Fruit fly (Drosophila melanogaster) whole organism, embryonic: ENCODE results near the gene Vha16-3.

Source experiments
- CG14710 ChIP-seq: fragments of 200-800 bp; sonication (Bioruptor generic); optimal IDR thresholded peaks from 3 replicates; lab custom pipeline; 2019; ENCODE audit warnings: missing biosample characterization, mild to moderate bottlenecking, missing genetic modification characterization, moderate library complexity
- CG4707 ChIP-seq: fragments of 200-800 bp; sonication (Bioruptor generic); optimal IDR thresholded peaks from 2 replicates; lab custom pipeline; 2018; ENCODE audit warnings: missing biosample characterization, mild to moderate bottlenecking, missing genetic modification characterization, moderate library complexity
- CG7839 ChIP-seq: fragments of 200-800 bp; sonication (Bioruptor generic); optimal IDR thresholded peaks from 3 replicates; lab custom pipeline; 2018; ENCODE audit warnings: missing biosample characterization, mild to moderate bottlenecking, missing genetic modification characterization, moderate library complexity
- CG7987 ChIP-seq: fragments of 200-800 bp; sonication (Bioruptor generic); optimal IDR thresholded peaks from 2 replicates; lab custom pipeline; 2018; ENCODE audit warnings: missing biosample characterization, mild to moderate bottlenecking, missing genetic modification characterization, moderate library complexity
- D19A ChIP-seq: fragments of 200-800 bp; optimal IDR thresholded peaks from 3 replicates; lab custom pipeline; 2019; ENCODE audit warnings: missing biosample characterization, mild to moderate bottlenecking, missing genetic modification characterization, moderate library complexity
- Fer1 ChIP-seq: fragments of 200-800 bp; sonication (Bioruptor generic); optimal IDR thresholded peaks from 2 replicates; lab custom pipeline; 2017; ENCODE audit warnings: missing biosample characterization, mild to moderate bottlenecking, missing genetic modification characterization
- HLH3B ChIP-seq: fragments of 200-800 bp; sonication (Bioruptor generic); IDR thresholded peaks from 2 replicates; pipeline ENCODE4 v1.3.6; 2022; ENCODE audit warnings: missing biosample characterization, missing genetic modification characterization
- HLH4C ChIP-seq: fragments of 200-800 bp; sonication (Bioruptor generic); IDR thresholded peaks from 3 replicates; pipeline ENCODE4 v1.3.6; 2022; ENCODE audit warnings: missing biosample characterization, missing genetic modification characterization; ENCODE audit not compliant: partially characterized antibody
- Opbp ChIP-seq: fragments of 200-800 bp; sonication (Bioruptor generic); IDR thresholded peaks from 3 replicates; pipeline ENCODE4 v1.3.6; 2022; ENCODE audit warnings: missing biosample characterization, missing genetic modification characterization; ENCODE audit not compliant: partially characterized antibody
- Rfx ChIP-seq: fragments of 200-800 bp; sonication (Bioruptor generic); IDR thresholded peaks from 2 replicates; pipeline ENCODE4 v1.3.6; 2022; ENCODE audit warnings: missing biosample characterization, missing genetic modification characterization
- Stat92E ChIP-seq, 3 experiments: fragments of >200 bp in 2 of 3; fragments of 200-800 bp in 1 of 3; sonication (Bioruptor generic) in 1 of 3; optimal IDR thresholded peaks; 2 replicates each; lab custom pipeline; 2017 to 2019; ENCODE audit warnings: missing biosample characterization in 3 of 3, missing genetic modification characterization in 3 of 3, mild to moderate bottlenecking in 1 of 3, moderate library complexity in 1 of 3
- ato ChIP-seq: fragments of 200-800 bp; sonication (Bioruptor generic); IDR thresholded peaks from 2 replicates; pipeline ENCODE4 v1.3.6; 2022; ENCODE audit warnings: missing biosample characterization, missing genetic modification characterization; ENCODE audit not compliant: partially characterized antibody
- bbx ChIP-seq: fragments of 200-800 bp; sonication (Bioruptor generic); IDR thresholded peaks from 2 replicates; pipeline ENCODE4 v1.3.6; 2022; ENCODE audit warnings: missing biosample characterization, missing genetic modification characterization; ENCODE audit not compliant: partially characterized antibody
- cg ChIP-seq: fragments of 200-800 bp; sonication (Bioruptor generic); optimal IDR thresholded peaks from 3 replicates; lab custom pipeline; 2019; ENCODE audit warnings: missing biosample characterization, mild to moderate bottlenecking, missing genetic modification characterization, moderate library complexity
- chinmo ChIP-seq: fragments of 200-800 bp; sonication (Bioruptor generic); IDR thresholded peaks from 4 replicates; pipeline ENCODE4 v1.3.6; 2022; ENCODE audit warnings: missing biosample characterization, missing genetic modification characterization; ENCODE audit not compliant: partially characterized antibody
- gro ChIP-seq: fragments of 200-800 bp; sonication (Bioruptor generic); optimal IDR thresholded peaks from 2 replicates; lab custom pipeline; 2016; ENCODE audit warnings: missing biosample characterization, missing genetic modification characterization
- inv ChIP-seq: fragments of 200-800 bp; sonication (Bioruptor generic); IDR thresholded peaks from 2 replicates; pipeline ENCODE4 v1.3.6; 2022; ENCODE audit warnings: missing biosample characterization, missing genetic modification characterization; ENCODE audit not compliant: partially characterized antibody
- lola ChIP-seq, 3 experiments: fragments of >200 bp in 2 of 3; fragments of 200-800 bp in 1 of 3; sonication (Bioruptor generic) in 1 of 3; optimal IDR thresholded peaks; 2 replicates each; lab custom pipeline; 2017 to 2019; ENCODE audit warnings: missing biosample characterization in 3 of 3, missing genetic modification characterization in 3 of 3, mild to moderate bottlenecking in 1 of 3, moderate library complexity in 1 of 3
- pita ChIP-seq: fragments of 200-800 bp; sonication (Bioruptor generic); optimal IDR thresholded peaks from 2 replicates; lab custom pipeline; 2017; ENCODE audit warnings: missing biosample characterization, mild to moderate bottlenecking, missing genetic modification characterization
- sc ChIP-seq, 3 experiments: fragments of >200 bp in 2 of 3; fragments of 200-800 bp in 1 of 3; sonication (Bioruptor generic) in 1 of 3; optimal IDR thresholded peaks; 2 replicates in 2 of 3; 3 replicates in 1 of 3; lab custom pipeline; 2017; ENCODE audit warnings: mild to moderate bottlenecking in 1 of 3, missing biosample characterization in 1 of 3, missing genetic modification characterization in 1 of 3, missing genetic modification reagents in 1 of 3
- so ChIP-seq: fragments of 200-800 bp; sonication (Bioruptor generic); IDR thresholded peaks from 3 replicates; pipeline ENCODE4 v1.3.6; 2022; ENCODE audit warnings: missing biosample characterization, missing genetic modification characterization
- stwl ChIP-seq: fragments of 200-800 bp; sonication (Bioruptor generic); optimal IDR thresholded peaks from 3 replicates; lab custom pipeline; 2018; ENCODE audit warnings: missing biosample characterization, mild to moderate bottlenecking, missing genetic modification characterization, moderate library complexity
- tin ChIP-seq: fragments of 200-800 bp; sonication (Bioruptor generic); optimal IDR thresholded peaks from 3 replicates; lab custom pipeline; 2016; ENCODE audit warnings: missing biosample characterization, missing genetic modification characterization
- vvl ChIP-seq: fragments of 200-800 bp; sonication (Bioruptor generic); IDR thresholded peaks from 2 replicates; pipeline ENCODE4 v1.3.6; 2022; ENCODE audit warnings: missing biosample characterization, missing genetic modification characterization

The Vha16-3 gene

dm6 chr3L:11523286-11523685, 50.2 kb downstream of the Vha16-3 start (continued):
- TF ChIP-seq so (GFP tag; lab: Robert Waterston, UW) = peak; percentile 55; the same call in 1 of the 3 replicates
- TF ChIP-seq cg (GFP tag; lab: Kevin White, UChicago) = peak; percentile 92
- peak; percentile 28; the same call in 1 of the 2 replicates for TF ChIP-seq vvl (GFP tag; lab: Robert Waterston, UW)
- TF ChIP-seq sc (optimal IDR thresholded peaks at IDR 0.05; lab: Kevin White, UChicago) = no peak
- no peak for TF ChIP-seq sc (GFP tag; optimal IDR thresholded peaks at IDR 0.05; lab: Kevin White, UChicago)
- no peak for TF ChIP-seq tin (GFP tag; lab: Kevin White, UChicago)
- no peak for TF ChIP-seq CG7839 (tag; lab: Kevin White, UChicago)
- peak; percentile 71 for TF ChIP-seq bbx
- TF ChIP-seq gro (GFP tag; lab: Kevin White, UChicago) = peak; percentile 15
- TF ChIP-seq CG14710 (tag; lab: Kevin White, UChicago) = peak; percentile 7
- peak; percentile 40; the same call in 1 of the 3 replicates for TF ChIP-seq HLH4C (GFP tag; lab: Robert Waterston, UW)
- peak; percentile 43; the same call in 1 of the 2 replicates for TF ChIP-seq Rfx (GFP tag; lab: Robert Waterston, UW)
- peak; percentile 50 for TF ChIP-seq D19A
- TF ChIP-seq inv (GFP tag; lab: Robert Waterston, UW) = peak; percentile 31; the same call in 1 of the 2 replicates
- peak in 1 of 3 experiments; percentile 22 for TF ChIP-seq Stat92E (GFP tag; optimal IDR thresholded peaks at IDR 0.05; lab: Kevin White, UChicago)
- no peak for TF ChIP-seq HLH3B (GFP tag; lab: Robert Waterston, UW)
- peak in 1 of 3 experiments; percentile 63 for TF ChIP-seq lola (GFP tag; optimal IDR thresholded peaks at IDR 0.05; lab: Kevin White, UChicago)
- TF ChIP-seq Opbp (GFP tag; lab: Robert Waterston, UW) = peak; percentile 65
- peak; percentile 36 for TF ChIP-seq pita
- TF ChIP-seq stwl (tag; lab: Kevin White, UChicago) = peak; percentile 60
- peak; percentile 85; the same call in 3 of the 4 replicates for TF ChIP-seq chinmo
- TF ChIP-seq Fer1 (GFP tag; lab: Kevin White, UChicago) = peak; percentile 11
- no peak for TF ChIP-seq CG4707
- peak; percentile 24 for TF ChIP-seq CG7987 (GFP tag; lab: Kevin White, UChicago)
- 0 out of 2 replicates have a peak, but pooled peaks have one; percentile 13 for TF ChIP-seq ato (GFP tag; lab: Robert Waterston, UW)
